Worm (Caenorhabditis elegans) whole organism, L2 larva: ENCODE measurements around the gene col-68.
A peak's percentile ranks its signal among the peaks of the same experiment; 100 is the strongest.

ENCODE experiments used
- C34F6.9 ChIP-seq: fragments of 150-350 bp; optimal IDR thresholded peaks from 2 replicates; lab custom pipeline; 2014; ENCODE audit warnings: missing biosample characterization, missing genetic modification characterization
- F13H6.1 ChIP-seq: sonication (generic microtip); optimal IDR thresholded peaks from 2 replicates; lab custom pipeline; 2016; ENCODE audit warnings: missing genetic modification characterization, missing compliant biosample characterization
- R02D3.7 ChIP-seq: fragments of 150-350 bp; optimal IDR thresholded peaks from 2 replicates; lab custom pipeline; 2014; ENCODE audit warnings: missing biosample characterization, missing genetic modification characterization
- Y55F3AM.14 ChIP-seq: fragments of 200-800 bp; sonication (Bioruptor generic); optimal IDR thresholded peaks from 2 replicates; lab custom pipeline; 2018; ENCODE audit warnings: mild to moderate bottlenecking, missing genetic modification characterization, missing compliant biosample characterization
- ZK546.5 ChIP-seq: sonication (generic microtip); optimal IDR thresholded peaks from 2 replicates; lab custom pipeline; 2017; ENCODE audit warnings: missing biosample characterization, missing genetic modification characterization
- alr-1 ChIP-seq: fragments of 150-350 bp; optimal IDR thresholded peaks from 2 replicates; lab custom pipeline; 2014; ENCODE audit warnings: missing biosample characterization, missing genetic modification characterization
- aly-2 ChIP-seq: fragments of 150-350 bp; optimal IDR thresholded peaks from 2 replicates; lab custom pipeline; 2014; ENCODE audit warnings: missing biosample characterization, missing genetic modification characterization
- ama-1 ChIP-seq: fragments of 150-350 bp; optimal IDR thresholded peaks from 2 replicates; lab custom pipeline; 2018; ENCODE audit warnings: inconsistent platforms
- blmp-1 ChIP-seq: sonication (generic microtip); optimal IDR thresholded peaks from 2 replicates; lab custom pipeline; 2017; ENCODE audit warnings: missing genetic modification characterization, mild to moderate bottlenecking, missing compliant biosample characterization, antibody characterized with exemption, moderate library complexity; ENCODE audit not compliant: insufficient read depth
- ceh-16 ChIP-seq: fragments of 150-350 bp; optimal IDR thresholded peaks from 2 replicates; lab custom pipeline; 2014; ENCODE audit warnings: missing biosample characterization, missing genetic modification characterization
- ceh-82 ChIP-seq: fragments of 150-350 bp; optimal IDR thresholded peaks from 2 replicates; lab custom pipeline; 2014; ENCODE audit warnings: missing biosample characterization, missing genetic modification characterization
- crh-2 ChIP-seq: sonication (generic microtip); optimal IDR thresholded peaks from 2 replicates; lab custom pipeline; 2017; ENCODE audit warnings: missing biosample characterization, missing genetic modification characterization
- dmd-4 ChIP-seq: sonication (generic microtip); optimal IDR thresholded peaks from 2 replicates; lab custom pipeline; 2017; ENCODE audit warnings: missing biosample characterization, missing genetic modification characterization
- egl-27 ChIP-seq: sonication (generic microtip); optimal IDR thresholded peaks from 3 replicates; lab custom pipeline; 2017; ENCODE audit warnings: missing biosample characterization, missing genetic modification reagents, missing genetic modification characterization
- elt-1 ChIP-seq: fragments of 150-350 bp; optimal IDR thresholded peaks from 2 replicates; lab custom pipeline; 2014; ENCODE audit warnings: missing biosample characterization, missing genetic modification characterization
- elt-3 ChIP-seq: sonication (generic microtip); optimal IDR thresholded peaks from 2 replicates; lab custom pipeline; 2017; ENCODE audit warnings: missing biosample characterization, missing genetic modification characterization
- fos-1 ChIP-seq: fragments of 150-350 bp; optimal IDR thresholded peaks from 2 replicates; lab custom pipeline; 2014; ENCODE audit warnings: missing biosample characterization, missing genetic modification characterization
- gmeb-1 ChIP-seq: fragments of 150-350 bp; optimal IDR thresholded peaks from 2 replicates; lab custom pipeline; 2014; ENCODE audit warnings: missing biosample characterization, missing genetic modification characterization
- lin-11 ChIP-seq: fragments of 150-350 bp; sonication (generic microtip); optimal IDR thresholded peaks from 2 replicates; lab custom pipeline; 2014; ENCODE audit warnings: missing biosample characterization, missing genetic modification characterization, inconsistent platforms, mixed read lengths
- lin-13 ChIP-seq: fragments of 150-350 bp; optimal IDR thresholded peaks from 2 replicates; lab custom pipeline; 2014; ENCODE audit warnings: missing biosample characterization, missing genetic modification reagents, missing genetic modification characterization
- lin-39 ChIP-seq: fragments of 150-350 bp; optimal IDR thresholded peaks from 2 replicates; lab custom pipeline; 2014; ENCODE audit warnings: missing biosample characterization, missing genetic modification reagents, missing genetic modification characterization
- lsy-2 ChIP-seq, 2 experiments: fragments of 150-350 bp in 1 of 2; sonication (generic microtip) in 1 of 2; optimal IDR thresholded peaks; 2 replicates each; lab custom pipeline; 2014 to 2017; ENCODE audit warnings: missing biosample characterization in 2 of 2, missing genetic modification characterization in 2 of 2
- mab-5 ChIP-seq: fragments of 150-350 bp; optimal IDR thresholded peaks from 2 replicates; lab custom pipeline; 2014; ENCODE audit warnings: missing biosample characterization, missing genetic modification characterization
- mbf-1 ChIP-seq: sonication (generic microtip); optimal IDR thresholded peaks from 2 replicates; lab custom pipeline; 2017; ENCODE audit warnings: missing biosample characterization, missing genetic modification characterization
- mdl-1 ChIP-seq, 2 experiments: fragments of 150-350 bp in 1 of 2; sonication (generic microtip) in 1 of 2; optimal IDR thresholded peaks; 2 replicates each; lab custom pipeline; 2017; ENCODE audit warnings: missing biosample characterization in 2 of 2, missing genetic modification characterization in 2 of 2
- nhr-10 ChIP-seq: sonication (generic microtip); optimal IDR thresholded peaks from 2 replicates; lab custom pipeline; 2017; ENCODE audit warnings: missing biosample characterization, missing genetic modification characterization
- nhr-11 ChIP-seq: fragments of 150-350 bp; optimal IDR thresholded peaks from 2 replicates; lab custom pipeline; 2014; ENCODE audit warnings: missing biosample characterization, missing genetic modification characterization
- nhr-12 ChIP-seq: fragments of 150-350 bp; optimal IDR thresholded peaks from 2 replicates; lab custom pipeline; 2014; ENCODE audit warnings: missing biosample characterization, missing genetic modification characterization
- nhr-129 ChIP-seq: fragments of 150-350 bp; optimal IDR thresholded peaks from 2 replicates; lab custom pipeline; 2014; ENCODE audit warnings: missing biosample characterization, missing genetic modification characterization
- nhr-21 ChIP-seq: fragments of 150-350 bp; optimal IDR thresholded peaks from 2 replicates; lab custom pipeline; 2014; ENCODE audit warnings: missing biosample characterization, missing genetic modification characterization
- nhr-23 ChIP-seq: fragments of 150-350 bp; optimal IDR thresholded peaks from 2 replicates; lab custom pipeline; 2014; ENCODE audit warnings: missing biosample characterization, missing genetic modification reagents, missing genetic modification characterization
- nhr-237 ChIP-seq: fragments of 150-350 bp; optimal IDR thresholded peaks from 2 replicates; lab custom pipeline; 2014; ENCODE audit warnings: missing biosample characterization, missing genetic modification characterization
- nhr-25 ChIP-seq: fragments of 150-350 bp; sonication (generic microtip); optimal IDR thresholded peaks from 3 replicates; lab custom pipeline; 2014; ENCODE audit warnings: missing biosample characterization, missing genetic modification characterization
- nhr-6 ChIP-seq: fragments of 150-350 bp; optimal IDR thresholded peaks from 2 replicates; lab custom pipeline; 2014; ENCODE audit warnings: missing biosample characterization, missing genetic modification characterization
- nhr-77 ChIP-seq: fragments of 150-350 bp; optimal IDR thresholded peaks from 2 replicates; lab custom pipeline; 2014; ENCODE audit warnings: missing biosample characterization, missing genetic modification characterization
- peb-1 ChIP-seq: fragments of 150-350 bp; optimal IDR thresholded peaks from 2 replicates; lab custom pipeline; 2014; ENCODE audit warnings: missing biosample characterization, missing genetic modification characterization
- sem-4 ChIP-seq: fragments of 150-350 bp; optimal IDR thresholded peaks from 2 replicates; lab custom pipeline; 2014; ENCODE audit warnings: missing biosample characterization, missing genetic modification reagents, missing genetic modification characterization
- skn-1 ChIP-seq: sonication (generic microtip); optimal IDR thresholded peaks from 2 replicates; lab custom pipeline; 2017; ENCODE audit warnings: missing biosample characterization, missing genetic modification characterization
- sma-3 ChIP-seq: sonication (generic microtip); optimal IDR thresholded peaks from 2 replicates; lab custom pipeline; 2016; ENCODE audit warnings: missing genetic modification reagents, missing genetic modification characterization, missing compliant biosample characterization
- sma-9 ChIP-seq, 2 experiments: fragments of 150-350 bp in 1 of 2; sonication (generic microtip) in 1 of 2; optimal IDR thresholded peaks; 2 replicates each; lab custom pipeline; 2014 to 2016; ENCODE audit warnings: missing genetic modification characterization in 2 of 2, mild to moderate bottlenecking in 1 of 2, missing biosample characterization in 1 of 2, missing compliant biosample characterization in 1 of 2, missing genetic modification reagents in 1 of 2, moderate library complexity in 1 of 2
- snpc-4 ChIP-seq: fragments of 150-350 bp; optimal IDR thresholded peaks from 2 replicates; lab custom pipeline; 2014; ENCODE audit warnings: missing biosample characterization, missing genetic modification characterization
- unc-39 ChIP-seq: fragments of 150-350 bp; optimal IDR thresholded peaks from 2 replicates; lab custom pipeline; 2014; ENCODE audit warnings: missing biosample characterization, missing genetic modification characterization
- unc-55 ChIP-seq: fragments of 150-350 bp; sonication (generic microtip); optimal IDR thresholded peaks from 3 replicates; lab custom pipeline; 2014; ENCODE audit warnings: missing biosample characterization, missing genetic modification reagents, missing genetic modification characterization
- unc-62 ChIP-seq: fragments of 150-350 bp; optimal IDR thresholded peaks from 2 replicates; lab custom pipeline; 2014; ENCODE audit warnings: missing biosample characterization, missing genetic modification reagents, missing genetic modification characterization
- zag-1 ChIP-seq: fragments of 150-350 bp; optimal IDR thresholded peaks from 2 replicates; lab custom pipeline; 2014; ENCODE audit warnings: missing biosample characterization, missing genetic modification characterization
- ztf-1 ChIP-seq: fragments of 200-800 bp; sonication (Bioruptor generic); conservative IDR thresholded peaks from 2 replicates; pipeline ENCODE4 v1.3.6; 2022; ENCODE audit warnings: missing genetic modification characterization, missing compliant biosample characterization
- ztf-11 ChIP-seq: sonication (generic microtip); optimal IDR thresholded peaks from 2 replicates; lab custom pipeline; 2017; ENCODE audit warnings: missing biosample characterization, missing genetic modification characterization
- ztf-4 ChIP-seq: fragments of 150-350 bp; optimal IDR thresholded peaks from 2 replicates; lab custom pipeline; 2014; ENCODE audit warnings: missing biosample characterization, missing genetic modification characterization

Gene col-68

ce11 chrII:66322-66721 is 38.0 kb upstream of the col-68 start:
- TF ChIP-seq ama-1 (lab: Kevin White, UChicago) = no peak
- TF ChIP-seq gmeb-1 (tag; lab: Kevin White, UChicago) = no peak
- TF ChIP-seq ztf-4 (tag; lab: Kevin White, UChicago) = no peak
- no peak for TF ChIP-seq ceh-16 (tag; lab: Kevin White, UChicago)
- TF ChIP-seq lsy-2 (tag; optimal IDR thresholded peaks at IDR 0.05; lab: Kevin White, UChicago) = peak in 1 of 2 experiments; percentile 40
- TF ChIP-seq zag-1 (tag; lab: Kevin White, UChicago) = no peak
- TF ChIP-seq ztf-11 = no peak
- peak; percentile 95 for TF ChIP-seq peb-1 (tag; lab: Kevin White, UChicago)
- no peak for TF ChIP-seq ceh-82 (tag; lab: Kevin White, UChicago)
- no peak for TF ChIP-seq nhr-12
- TF ChIP-seq unc-55 (GFP tag; lab: Kevin White, UChicago) = no peak
- peak; percentile 67 for TF ChIP-seq nhr-21 (tag; lab: Kevin White, UChicago)
- no peak for TF ChIP-seq aly-2 (tag; lab: Kevin White, UChicago)
- peak; percentile 63 for TF ChIP-seq blmp-1
- TF ChIP-seq nhr-6 = no peak
- TF ChIP-seq fos-1 (tag; lab: Kevin White, UChicago) = peak; percentile 78
- no peak for TF ChIP-seq lin-13 (GFP tag; lab: Kevin White, UChicago)
- no peak for TF ChIP-seq snpc-4 (tag; lab: Kevin White, UChicago)
- TF ChIP-seq C34F6.9 (tag; lab: Kevin White, UChicago) = peak; percentile 29
- TF ChIP-seq egl-27 (tag; lab: Kevin White, UChicago) = no peak
- TF ChIP-seq R02D3.7 (tag; lab: Kevin White, UChicago) = no peak
- TF ChIP-seq dmd-4 (tag; lab: Kevin White, UChicago) = no peak
- TF ChIP-seq mbf-1 (tag; lab: Kevin White, UChicago) = no peak
- TF ChIP-seq nhr-77 (tag; lab: Kevin White, UChicago) = no peak
- no peak for TF ChIP-seq mab-5 (tag; lab: Kevin White, UChicago)
- no peak for TF ChIP-seq ztf-1 (GFP tag; lab: Robert Waterston, UW)
- TF ChIP-seq F13H6.1 = peak; percentile 41
- no peak for TF ChIP-seq sma-9 (GFP tag; optimal IDR thresholded peaks at IDR 0.05; lab: Kevin White, UChicago)
- TF ChIP-seq sma-9 (tag; optimal IDR thresholded peaks at IDR 0.05; lab: Kevin White, UChicago) = no peak
- peak; percentile 71 for TF ChIP-seq sma-3
- TF ChIP-seq nhr-23 (tag; lab: Kevin White, UChicago) = no peak
- no peak for TF ChIP-seq crh-2
- TF ChIP-seq ZK546.5 (tag; lab: Kevin White, UChicago) = no peak
- TF ChIP-seq unc-39 (tag; lab: Kevin White, UChicago) = no peak
- TF ChIP-seq sem-4 = peak; percentile 68
- TF ChIP-seq elt-1 = no peak
- no peak for TF ChIP-seq elt-3 (tag; lab: Kevin White, UChicago)
- TF ChIP-seq lin-11 (tag; lab: Kevin White, UChicago) = no peak
- no peak for TF ChIP-seq skn-1 (tag; lab: Kevin White, UChicago)
- no peak for TF ChIP-seq unc-62 (GFP tag; lab: Kevin White, UChicago)
- no peak for TF ChIP-seq nhr-237 (tag; lab: Kevin White, UChicago)
- TF ChIP-seq lin-39 (tag; lab: Kevin White, UChicago) = no peak
- no peak for TF ChIP-seq nhr-11 (tag; lab: Kevin White, UChicago)
- TF ChIP-seq Y55F3AM.14 (GFP tag; lab: Kevin White, UChicago) = peak; percentile 23
- TF ChIP-seq nhr-25 (tag; lab: Kevin White, UChicago) = peak; percentile 73
- TF ChIP-seq mdl-1 (tag; optimal IDR thresholded peaks at IDR 0.05; lab: Kevin White, UChicago) = peak in 1 of 2 experiments; percentile 29
- TF ChIP-seq alr-1 = no peak
- TF ChIP-seq nhr-10 (tag; lab: Kevin White, UChicago) = no peak
- TF ChIP-seq nhr-129 (tag; lab: Kevin White, UChicago) = no peak
- TF ChIP-seq, all 48 proteins: peak for 12
